Fruit fly (Drosophila melanogaster) whole organism, embryonic: Measurements from ENCODE around the gene Rab9Fa.
A peak's percentile ranks its signal among the peaks of the same experiment; 100 is the strongest.

Source experiments
- CG10267 ChIP-seq: fragments of 200-800 bp; sonication (Bioruptor generic); optimal IDR thresholded peaks from 2 replicates; lab custom pipeline; 2018; ENCODE audit warnings: missing biosample characterization, mild to moderate bottlenecking, missing genetic modification characterization, moderate library complexity
- CG10654 ChIP-seq: fragments of 200-800 bp; sonication (Bioruptor generic); optimal IDR thresholded peaks from 2 replicates; lab custom pipeline; 2016; ENCODE audit warnings: missing biosample characterization, missing genetic modification characterization
- CG11093 ChIP-seq: fragments of 200-800 bp; sonication (Bioruptor generic); IDR thresholded peaks from 3 replicates; pipeline ENCODE4 v1.3.6; 2022; ENCODE audit warnings: missing biosample characterization, missing genetic modification characterization
- CG11560 ChIP-seq: fragments of 200-800 bp; sonication (Bioruptor generic); IDR thresholded peaks from 3 replicates; pipeline ENCODE4 v1.3.6; 2022; ENCODE audit warnings: missing biosample characterization, missing genetic modification characterization
- CG17186 ChIP-seq: fragments of 200-800 bp; sonication (Bioruptor generic); optimal IDR thresholded peaks from 3 replicates; lab custom pipeline; 2017; ENCODE audit warnings: missing biosample characterization, missing genetic modification reagents, missing genetic modification characterization
- CG17359 ChIP-seq: fragments of 200-800 bp; sonication (Bioruptor generic); optimal IDR thresholded peaks from 3 replicates; lab custom pipeline; 2018; ENCODE audit warnings: missing biosample characterization, mild to moderate bottlenecking, missing genetic modification characterization, moderate library complexity
- CG17385 ChIP-seq: fragments of 200-800 bp; sonication (Bioruptor generic); optimal IDR thresholded peaks from 3 replicates; lab custom pipeline; 2018; ENCODE audit warnings: missing biosample characterization, mild to moderate bottlenecking, missing genetic modification characterization
- CG17612 ChIP-seq: fragments of 200-800 bp; sonication (Bioruptor generic); IDR thresholded peaks from 2 replicates; pipeline ENCODE4 v1.3.6; 2022; ENCODE audit warnings: missing biosample characterization, missing genetic modification characterization
- CG17802 ChIP-seq: fragments of 200-800 bp; sonication (Bioruptor generic); optimal IDR thresholded peaks from 2 replicates; lab custom pipeline; 2018; ENCODE audit warnings: missing biosample characterization, mild to moderate bottlenecking, missing genetic modification characterization, moderate library complexity
- CG18764 ChIP-seq: fragments of 200-800 bp; sonication (Bioruptor generic); optimal IDR thresholded peaks from 3 replicates; lab custom pipeline; 2016; ENCODE audit warnings: missing biosample characterization, missing genetic modification characterization
- CG34422 ChIP-seq: fragments of 200-800 bp; sonication (Bioruptor generic); IDR thresholded peaks from 3 replicates; pipeline ENCODE4 v1.3.6; 2022; ENCODE audit warnings: missing biosample characterization, missing genetic modification characterization
- CG4328 ChIP-seq: fragments of 200-800 bp; sonication (Bioruptor generic); optimal IDR thresholded peaks from 3 replicates; lab custom pipeline; 2017; ENCODE audit warnings: missing biosample characterization, missing genetic modification reagents, missing genetic modification characterization
- CG6272 ChIP-seq: fragments of 200-800 bp; sonication (Bioruptor generic); IDR thresholded peaks from 2 replicates; pipeline ENCODE4 v1.3.6; 2022; ENCODE audit warnings: missing biosample characterization, missing genetic modification characterization
- CG6854 ChIP-seq: fragments of 200-800 bp; sonication (Bioruptor generic); optimal IDR thresholded peaks from 3 replicates; lab custom pipeline; 2017; ENCODE audit warnings: missing biosample characterization, mild to moderate bottlenecking, missing genetic modification characterization
- CG8089 ChIP-seq: fragments of 200-800 bp; sonication (Bioruptor generic); optimal IDR thresholded peaks from 3 replicates; lab custom pipeline; 2016; ENCODE audit warnings: missing biosample characterization, missing genetic modification characterization
- CG8281 ChIP-seq: fragments of 200-800 bp; sonication (Bioruptor generic); optimal IDR thresholded peaks from 2 replicates; lab custom pipeline; 2018; ENCODE audit warnings: missing biosample characterization, mild to moderate bottlenecking, missing genetic modification characterization, moderate library complexity
- CG8478 ChIP-seq: fragments of >200 bp; optimal IDR thresholded peaks from 2 replicates; lab custom pipeline; 2018
- CG9876 ChIP-seq: fragments of 200-800 bp; sonication (Bioruptor generic); optimal IDR thresholded peaks from 2 replicates; lab custom pipeline; 2016; ENCODE audit warnings: missing biosample characterization, missing genetic modification characterization
- Deaf1 ChIP-seq: fragments of 200-800 bp; optimal IDR thresholded peaks from 3 replicates; lab custom pipeline; 2019; ENCODE audit warnings: missing biosample characterization, mild to moderate bottlenecking, missing genetic modification characterization, moderate library complexity
- Dip2 ChIP-seq: fragments of 200-800 bp; sonication (Bioruptor generic); IDR thresholded peaks from 2 replicates; pipeline ENCODE4 v1.3.6; 2022; ENCODE audit warnings: missing biosample characterization, missing genetic modification characterization
- HmgZ ChIP-seq: fragments of 200-800 bp; sonication (Bioruptor generic); optimal IDR thresholded peaks from 2 replicates; lab custom pipeline; 2018; ENCODE audit warnings: missing biosample characterization, mild to moderate bottlenecking, missing genetic modification characterization
- Hr78 ChIP-seq, 2 experiments: fragments of 200-800 bp in 1 of 2; fragments of >200 bp in 1 of 2; sonication (Bioruptor generic) in 1 of 2; optimal IDR thresholded peaks; 2 replicates each; lab custom pipeline; 2017 to 2019; ENCODE audit warnings: missing biosample characterization in 2 of 2, missing genetic modification characterization in 2 of 2, mild to moderate bottlenecking in 1 of 2, moderate library complexity in 1 of 2
- NFAT ChIP-seq: fragments of 200-800 bp; sonication (Bioruptor generic); IDR thresholded peaks from 2 replicates; pipeline ENCODE4 v1.3.6; 2022; ENCODE audit warnings: missing biosample characterization, missing genetic modification characterization
- Nf-YA ChIP-seq: fragments of 200-800 bp; sonication (Bioruptor generic); IDR thresholded peaks from 2 replicates; pipeline ENCODE4 v1.3.6; 2022; ENCODE audit warnings: missing biosample characterization, missing genetic modification characterization
- Side ChIP-seq: fragments of 200-800 bp; sonication (Bioruptor generic); optimal IDR thresholded peaks from 2 replicates; lab custom pipeline; 2016; ENCODE audit warnings: missing biosample characterization, missing genetic modification characterization
- Stat92E ChIP-seq, 3 experiments: fragments of >200 bp in 2 of 3; fragments of 200-800 bp in 1 of 3; sonication (Bioruptor generic) in 1 of 3; optimal IDR thresholded peaks; 2 replicates each; lab custom pipeline; 2017 to 2019; ENCODE audit warnings: missing biosample characterization in 3 of 3, missing genetic modification characterization in 3 of 3, mild to moderate bottlenecking in 1 of 3, moderate library complexity in 1 of 3
- Vsx1 ChIP-seq: fragments of 200-800 bp; sonication (Bioruptor generic); optimal IDR thresholded peaks from 2 replicates; lab custom pipeline; 2017; ENCODE audit warnings: missing biosample characterization, mild to moderate bottlenecking, missing genetic modification characterization, missing genetic modification reagents
- ac ChIP-seq: fragments of 200-800 bp; sonication (Bioruptor generic); optimal IDR thresholded peaks from 3 replicates; lab custom pipeline; 2017; ENCODE audit warnings: missing biosample characterization, mild to moderate bottlenecking, missing genetic modification characterization
- al ChIP-seq: fragments of 200-800 bp; sonication (Bioruptor generic); IDR thresholded peaks from 2 replicates; pipeline ENCODE4 v1.3.6; 2022; ENCODE audit warnings: missing biosample characterization, missing genetic modification characterization
- amos ChIP-seq: fragments of 200-800 bp; sonication (Bioruptor generic); IDR thresholded peaks from 2 replicates; pipeline ENCODE4 v1.3.6; 2022; ENCODE audit warnings: missing biosample characterization, missing genetic modification characterization; ENCODE audit not compliant: partially characterized antibody
- ap ChIP-seq: fragments of 200-800 bp; sonication (Bioruptor generic); IDR thresholded peaks from 2 replicates; pipeline ENCODE4 v1.3.6; 2022; ENCODE audit warnings: missing biosample characterization, missing genetic modification characterization
- bsh ChIP-seq, 2 experiments: fragments of 200-800 bp; sonication (Bioruptor generic); optimal IDR thresholded peaks; 2 replicates each; lab custom pipeline; 2017 to 2018; ENCODE audit warnings: mild to moderate bottlenecking in 2 of 2, missing biosample characterization in 2 of 2, missing genetic modification characterization in 2 of 2, moderate library complexity in 1 of 2
- ci ChIP-seq: fragments of 200-800 bp; sonication (Bioruptor generic); IDR thresholded peaks from 3 replicates; pipeline ENCODE4 v1.3.6; 2022; ENCODE audit warnings: missing biosample characterization, missing genetic modification characterization
- crp ChIP-seq, 2 experiments: fragments of 200-800 bp; sonication (Bioruptor generic); optimal IDR thresholded peaks; 2 replicates in 1 of 2; 3 replicates in 1 of 2; lab custom pipeline; 2017; ENCODE audit warnings: missing biosample characterization in 2 of 2, missing genetic modification characterization in 2 of 2, mild to moderate bottlenecking in 1 of 2, moderate library complexity in 1 of 2
- disco-r ChIP-seq: fragments of 200-800 bp; sonication (Bioruptor generic); optimal IDR thresholded peaks from 2 replicates; lab custom pipeline; 2016; ENCODE audit warnings: missing biosample characterization, missing genetic modification characterization
- esg ChIP-seq: fragments of 200-800 bp; sonication (Bioruptor generic); conservative IDR thresholded peaks from 2 replicates; pipeline ENCODE4 v1.3.6; 2022; ENCODE audit warnings: missing biosample characterization, missing genetic modification characterization
- exex ChIP-seq: fragments of 200-800 bp; sonication (Bioruptor generic); optimal IDR thresholded peaks from 4 replicates; lab custom pipeline; 2018; ENCODE audit warnings: missing biosample characterization, mild to moderate bottlenecking, missing genetic modification characterization, moderate library complexity
- eyg ChIP-seq: fragments of 200-800 bp; sonication (Bioruptor generic); optimal IDR thresholded peaks from 3 replicates; lab custom pipeline; 2016; ENCODE audit warnings: missing biosample characterization, missing genetic modification characterization
- h ChIP-seq: fragments of >200 bp; optimal IDR thresholded peaks from 2 replicates; lab custom pipeline; 2017
- jing ChIP-seq: fragments of 200-800 bp; sonication (Bioruptor generic); optimal IDR thresholded peaks from 2 replicates; lab custom pipeline; 2018; ENCODE audit warnings: missing biosample characterization, mild to moderate bottlenecking, missing genetic modification characterization
- lov ChIP-seq, 2 experiments: fragments of 200-800 bp in 1 of 2; fragments of >200 bp in 1 of 2; sonication (Bioruptor generic) in 1 of 2; IDR thresholded peaks in 1 of 2; optimal IDR thresholded peaks in 1 of 2; 2 replicates in 1 of 2; 3 replicates in 1 of 2; pipeline versions ENCODE4 v1.3.6 to Lab custom; 2017 to 2022; ENCODE audit warnings: missing biosample characterization in 1 of 2, missing genetic modification characterization in 1 of 2
- maf-S ChIP-seq: fragments of 200-800 bp; sonication (Bioruptor generic); optimal IDR thresholded peaks from 2 replicates; lab custom pipeline; 2016; ENCODE audit warnings: missing biosample characterization, missing genetic modification characterization
- pho ChIP-seq: fragments of 200-800 bp; sonication (Bioruptor generic); optimal IDR thresholded peaks from 2 replicates; lab custom pipeline; 2016; ENCODE audit warnings: missing biosample characterization, missing genetic modification characterization
- prd ChIP-seq, 3 experiments: fragments of >200 bp in 2 of 3; fragments of 200-800 bp in 1 of 3; sonication (Bioruptor generic) in 1 of 3; optimal IDR thresholded peaks in 2 of 3; IDR thresholded peaks in 1 of 3; 2 replicates in 2 of 3; 3 replicates in 1 of 3; pipeline versions ENCODE4 v1.3.6 to Lab custom; 2017 to 2022; ENCODE audit warnings: missing biosample characterization in 1 of 3, missing genetic modification characterization in 1 of 3
- ranshi ChIP-seq: fragments of 200-800 bp; sonication (Bioruptor generic); IDR thresholded peaks from 2 replicates; pipeline ENCODE4 v1.3.6; 2022; ENCODE audit warnings: missing biosample characterization, missing genetic modification characterization
- sd ChIP-seq: fragments of 200-800 bp; sonication (Bioruptor generic); optimal IDR thresholded peaks from 3 replicates; lab custom pipeline; 2018; ENCODE audit warnings: missing biosample characterization, mild to moderate bottlenecking, missing genetic modification characterization, moderate library complexity
- tio ChIP-seq: fragments of 200-800 bp; sonication (Bioruptor generic); optimal IDR thresholded peaks from 2 replicates; lab custom pipeline; 2017; ENCODE audit warnings: missing biosample characterization, missing genetic modification characterization, inconsistent platforms
- wek ChIP-seq: fragments of 200-800 bp; sonication (Bioruptor generic); optimal IDR thresholded peaks from 3 replicates; lab custom pipeline; 2018; ENCODE audit warnings: missing biosample characterization, mild to moderate bottlenecking, missing genetic modification characterization, moderate library complexity

The Rab9Fa gene

dm6 chrX:10966978-10967731 is 16.3 kb upstream of the Rab9Fa start, which contains the start of gene C901 (continued):
- TF ChIP-seq ci (GFP tag; lab: Robert Waterston, UW) = peak; percentile 73
- TF ChIP-seq amos (GFP tag; lab: Robert Waterston, UW) = no peak
- TF ChIP-seq Deaf1 (tag; lab: Kevin White, UChicago) = peak; percentile 37
- no peak for TF ChIP-seq pho (GFP tag; lab: Kevin White, UChicago)
- peak; percentile 33 for TF ChIP-seq al (GFP tag; lab: Robert Waterston, UW)
- peak; percentile 64 for TF ChIP-seq CG17385 (GFP tag; lab: Kevin White, UChicago)
- no peak for TF ChIP-seq CG8478 (lab: Kevin White, UChicago)
- no peak for TF ChIP-seq ap (GFP tag; lab: Robert Waterston, UW)
- no peak for TF ChIP-seq Side
- no peak for TF ChIP-seq lov (optimal IDR thresholded peaks at IDR 0.05; lab: Kevin White, UChicago)
- no peak for TF ChIP-seq lov (GFP tag; IDR thresholded peaks at IDR 0.05; lab: Robert Waterston, UW)
- no peak for TF ChIP-seq CG8089
- TF ChIP-seq ranshi (GFP tag; lab: Robert Waterston, UW) = peak; percentile 46; the same call in 1 of the 2 replicates
- TF ChIP-seq maf-S (GFP tag; lab: Kevin White, UChicago) = no peak
- TF ChIP-seq jing = no peak
- peak; percentile 22; the same call in 1 of the 2 replicates for TF ChIP-seq Nf-YA (GFP tag; lab: Robert Waterston, UW)
- peak; percentile 29; the same call in 1 of the 3 replicates for TF ChIP-seq CG11560 (tag; lab: Robert Waterston, UW)
- peak; percentile 61 for TF ChIP-seq tio (GFP tag; lab: Kevin White, UChicago)
- TF ChIP-seq CG10654 (GFP tag; lab: Kevin White, UChicago) = peak; percentile 23
- TF ChIP-seq CG6854 (GFP tag; lab: Kevin White, UChicago) = peak; percentile 18
- peak; percentile 72 for TF ChIP-seq CG10267 (tag; lab: Kevin White, UChicago)
- no peak for TF ChIP-seq CG17186 (GFP tag; lab: Kevin White, UChicago)
- TF ChIP-seq CG6272 (GFP tag; lab: Robert Waterston, UW) = no peak
- TF ChIP-seq exex = no peak
- TF ChIP-seq eyg (GFP tag; lab: Kevin White, UChicago) = no peak
- TF ChIP-seq CG17612 (GFP tag; lab: Robert Waterston, UW) = no peak
- TF ChIP-seq CG4328 (GFP tag; lab: Kevin White, UChicago) = no peak
- TF ChIP-seq Hr78 (GFP tag; optimal IDR thresholded peaks at IDR 0.05; lab: Kevin White, UChicago) = peak in 1 of 2 experiments; percentile 77
- peak in 1 of 2 experiments; percentile 87 for TF ChIP-seq bsh (GFP tag; optimal IDR thresholded peaks at IDR 0.05; lab: Kevin White, UChicago)
- TF ChIP-seq Stat92E (GFP tag; optimal IDR thresholded peaks at IDR 0.05; lab: Kevin White, UChicago) = no peak
- TF ChIP-seq NFAT (GFP tag; lab: Robert Waterston, UW) = no peak
- TF ChIP-seq CG17802 (tag; lab: Kevin White, UChicago) = no peak
- no peak for TF ChIP-seq Vsx1
- TF ChIP-seq CG17359 (tag; lab: Kevin White, UChicago) = peak; percentile 72
- no peak for TF ChIP-seq ac (GFP tag; lab: Kevin White, UChicago)
- peak; percentile 28 for TF ChIP-seq CG8281 (tag; lab: Kevin White, UChicago)
- TF ChIP-seq sd (tag; lab: Kevin White, UChicago) = peak; percentile 21
- peak; percentile 59; the same call in 1 of the 3 replicates for TF ChIP-seq CG11093 (GFP tag; lab: Robert Waterston, UW)
- TF ChIP-seq Dip2 (GFP tag; lab: Robert Waterston, UW) = no peak
- TF ChIP-seq CG34422 (GFP tag; lab: Robert Waterston, UW) = 0 out of 3 replicates have a peak, but pooled peaks have one; percentile 27
- TF ChIP-seq wek (GFP tag; lab: Kevin White, UChicago) = no peak
- peak; percentile 28 for TF ChIP-seq HmgZ (tag; lab: Kevin White, UChicago)
- TF ChIP-seq disco-r (GFP tag; lab: Kevin White, UChicago) = no peak
- TF ChIP-seq prd (optimal IDR thresholded peaks at IDR 0.05; lab: Kevin White, UChicago) = no peak
- TF ChIP-seq prd (GFP tag; IDR thresholded peaks at IDR 0.05; lab: Robert Waterston, UW) = peak; percentile 61
- TF ChIP-seq crp (GFP tag; optimal IDR thresholded peaks at IDR 0.05; lab: Kevin White, UChicago) = peak in 1 of 2 experiments; percentile 34
- peak; percentile 20 for TF ChIP-seq CG18764 (GFP tag; lab: Kevin White, UChicago)
- TF ChIP-seq esg = peak; percentile 59
- TF ChIP-seq h (lab: Kevin White, UChicago) = no peak
- no peak for TF ChIP-seq CG9876
